Worm (Caenorhabditis elegans) whole organism, L3 larva: ENCODE measurements around the gene sas-5.

ENCODE experiments used
- R02D3.7 ChIP-seq: fragments of 150-350 bp; optimal IDR thresholded peaks from 2 replicates; lab custom pipeline; 2014; ENCODE audit warnings: missing biosample characterization, missing genetic modification characterization
- aly-2 ChIP-seq: fragments of 150-350 bp; optimal IDR thresholded peaks from 2 replicates; lab custom pipeline; 2014; ENCODE audit warnings: missing biosample characterization, missing genetic modification characterization
- ceh-16 ChIP-seq: sonication (generic microtip); optimal IDR thresholded peaks from 2 replicates; lab custom pipeline; 2017; ENCODE audit warnings: missing biosample characterization, missing genetic modification characterization
- ceh-82 ChIP-seq: fragments of 150-350 bp; optimal IDR thresholded peaks from 2 replicates; lab custom pipeline; 2014; ENCODE audit warnings: missing biosample characterization, missing genetic modification characterization
- daf-12 ChIP-seq: fragments of 150-350 bp; optimal IDR thresholded peaks from 2 replicates; lab custom pipeline; 2014; ENCODE audit warnings: missing biosample characterization, missing genetic modification reagents, missing genetic modification characterization
- elt-3 ChIP-seq, 3 experiments: fragments of 150-350 bp in 1 of 3; sonication (generic microtip) in 2 of 3; optimal IDR thresholded peaks; 2 replicates in 2 of 3; 4 replicates in 1 of 3; lab custom pipeline; 2014 to 2017; ENCODE audit warnings: missing biosample characterization in 3 of 3, missing genetic modification characterization in 3 of 3
- fos-1 ChIP-seq: fragments of 150-350 bp; optimal IDR thresholded peaks from 2 replicates; lab custom pipeline; 2014; ENCODE audit warnings: missing biosample characterization, missing genetic modification characterization
- mdl-1 ChIP-seq: fragments of 150-350 bp; optimal IDR thresholded peaks from 2 replicates; lab custom pipeline; 2014; ENCODE audit warnings: missing biosample characterization, missing genetic modification characterization
- nhr-237 ChIP-seq: fragments of 150-350 bp; optimal IDR thresholded peaks from 2 replicates; lab custom pipeline; 2014; ENCODE audit warnings: missing biosample characterization, missing genetic modification characterization
- nhr-43 ChIP-seq: sonication (generic microtip); optimal IDR thresholded peaks from 2 replicates; lab custom pipeline; 2016; ENCODE audit warnings: mild to moderate bottlenecking, missing genetic modification characterization, missing compliant biosample characterization; ENCODE audit not compliant: poor library complexity, severe bottlenecking
- sea-2 ChIP-seq: fragments of 150-350 bp; sonication (generic microtip); optimal IDR thresholded peaks from 4 replicates; lab custom pipeline; 2014; ENCODE audit warnings: missing biosample characterization, missing genetic modification reagents, missing genetic modification characterization
- snpc-4 ChIP-seq: fragments of 150-350 bp; optimal IDR thresholded peaks from 2 replicates; lab custom pipeline; 2014; ENCODE audit warnings: missing biosample characterization, missing genetic modification characterization
- tbx-2 ChIP-seq: sonication (generic microtip); optimal IDR thresholded peaks from 2 replicates; lab custom pipeline; 2016; ENCODE audit warnings: mild to moderate bottlenecking, missing genetic modification characterization, missing compliant biosample characterization
- ztf-4 ChIP-seq: fragments of 150-350 bp; optimal IDR thresholded peaks from 2 replicates; lab custom pipeline; 2014; ENCODE audit warnings: missing biosample characterization, missing genetic modification characterization

- TF ChIP-seq fos-1 (tag; lab: Kevin White, UChicago) (no peak), snpc-4 (tag; lab: Kevin White, UChicago) (no peak), R02D3.7 (no peak), ceh-82 (tag; lab: Kevin White, UChicago) (no peak), nhr-237 (tag; lab: Kevin White, UChicago) (no peak), mdl-1 (tag; lab: Kevin White, UChicago) (no peak), aly-2 (tag; lab: Kevin White, UChicago) (no peak), ztf-4 (tag; lab: Kevin White, UChicago) (no peak), elt-3 (tag; optimal IDR thresholded peaks at IDR 0.05; lab: Kevin White, UChicago) (no peak), daf-12 (tag; lab: Kevin White, UChicago) (no peak), tbx-2 (tag; lab: Kevin White, UChicago) (no peak), sea-2 (GFP tag; lab: Kevin White, UChicago) (no peak), nhr-43 (tag; lab: Kevin White, UChicago) (no peak), ceh-16 (tag; lab: Kevin White, UChicago) (no peak)
Measured at ce11 chrV:11606424-11606823, 4.1 kb upstream of the sas-5 start, which contains the start of gene idpp-16.
